Fruit fly (Drosophila melanogaster) whole organism, embryonic: ENCODE measurements around the gene drl.

Experiments
- Ada2b ChIP-seq: fragments of 200-800 bp; sonication (Bioruptor generic); IDR thresholded peaks from 2 replicates; pipeline ENCODE4 v1.3.6; 2022; ENCODE audit warnings: missing biosample characterization, missing genetic modification characterization
- B-H1 ChIP-seq: fragments of 200-800 bp; sonication (Bioruptor generic); IDR thresholded peaks from 3 replicates; pipeline ENCODE4 v1.3.6; 2022; ENCODE audit warnings: missing biosample characterization, missing genetic modification characterization
- Bdp1 ChIP-seq: fragments of 200-800 bp; sonication (Bioruptor generic); optimal IDR thresholded peaks from 3 replicates; lab custom pipeline; 2016; ENCODE audit warnings: missing biosample characterization, missing genetic modification characterization
- CG10147 ChIP-seq: fragments of 200-800 bp; sonication (Bioruptor generic); optimal IDR thresholded peaks from 2 replicates; lab custom pipeline; 2019; ENCODE audit warnings: missing biosample characterization, mild to moderate bottlenecking, missing genetic modification characterization, moderate library complexity
- CG10209 ChIP-seq: fragments of 200-800 bp; sonication (Bioruptor generic); optimal IDR thresholded peaks from 3 replicates; lab custom pipeline; 2017; ENCODE audit warnings: missing biosample characterization, mild to moderate bottlenecking, missing genetic modification characterization, missing genetic modification reagents
- CG1024 ChIP-seq: fragments of 200-800 bp; sonication (Bioruptor generic); IDR thresholded peaks from 2 replicates; pipeline ENCODE4 v1.3.6; 2022; ENCODE audit warnings: missing biosample characterization, missing genetic modification characterization
- CG10431 ChIP-seq: fragments of 200-800 bp; sonication (Bioruptor generic); optimal IDR thresholded peaks from 3 replicates; lab custom pipeline; 2018; ENCODE audit warnings: missing biosample characterization, mild to moderate bottlenecking, missing genetic modification characterization
- CG10979 ChIP-seq: fragments of 200-800 bp; sonication (Bioruptor generic); optimal IDR thresholded peaks from 2 replicates; lab custom pipeline; 2018; ENCODE audit warnings: missing biosample characterization, mild to moderate bottlenecking, missing genetic modification characterization, moderate library complexity
- CG11398 ChIP-seq: fragments of 200-800 bp; sonication (Bioruptor generic); optimal IDR thresholded peaks from 2 replicates; lab custom pipeline; 2016; ENCODE audit warnings: missing biosample characterization, missing genetic modification characterization
- CG11456 ChIP-seq: fragments of 200-800 bp; sonication (Bioruptor generic); IDR thresholded peaks from 3 replicates; pipeline ENCODE4 v1.3.6; 2022; ENCODE audit warnings: missing biosample characterization, missing genetic modification characterization
- CG12942 ChIP-seq: fragments of 200-800 bp; sonication (Bioruptor generic); optimal IDR thresholded peaks from 3 replicates; lab custom pipeline; 2016; ENCODE audit warnings: missing biosample characterization, missing genetic modification characterization
- CG13296 ChIP-seq: fragments of 200-800 bp; sonication (Bioruptor generic); optimal IDR thresholded peaks from 3 replicates; lab custom pipeline; 2018; ENCODE audit warnings: missing biosample characterization, mild to moderate bottlenecking, missing genetic modification characterization
- CG13775 ChIP-seq: fragments of 200-800 bp; sonication (Bioruptor generic); optimal IDR thresholded peaks from 3 replicates; lab custom pipeline; 2017; ENCODE audit warnings: missing biosample characterization, mild to moderate bottlenecking, missing genetic modification characterization
- CG16779 ChIP-seq: fragments of 200-800 bp; sonication (Bioruptor generic); IDR thresholded peaks from 2 replicates; pipeline ENCODE4 v1.3.6; 2022; ENCODE audit warnings: missing biosample characterization, missing genetic modification characterization
- CG17912 ChIP-seq: fragments of 200-800 bp; sonication (Bioruptor generic); optimal IDR thresholded peaks from 2 replicates; lab custom pipeline; 2018; ENCODE audit warnings: missing biosample characterization, mild to moderate bottlenecking, missing genetic modification characterization
- CG18476 ChIP-seq: fragments of 200-800 bp; sonication (Bioruptor generic); optimal IDR thresholded peaks from 2 replicates; lab custom pipeline; 2016; ENCODE audit warnings: missing biosample characterization, mild to moderate bottlenecking, missing genetic modification characterization
- CG2129 ChIP-seq: fragments of 200-800 bp; sonication (Bioruptor generic); IDR thresholded peaks from 2 replicates; pipeline ENCODE4 v1.3.6; 2022; ENCODE audit warnings: missing biosample characterization, missing genetic modification characterization; ENCODE audit not compliant: partially characterized antibody
- CG31441 ChIP-seq: fragments of 200-800 bp; sonication (Bioruptor generic); IDR thresholded peaks from 2 replicates; pipeline ENCODE4 v1.3.6; 2022; ENCODE audit warnings: missing biosample characterization, missing genetic modification characterization
- CG4404 ChIP-seq: fragments of 200-800 bp; sonication (Bioruptor generic); IDR thresholded peaks from 2 replicates; pipeline ENCODE4 v1.3.6; 2022; ENCODE audit warnings: missing biosample characterization, missing genetic modification characterization
- CG5953 ChIP-seq: fragments of 200-800 bp; sonication (Bioruptor generic); IDR thresholded peaks from 2 replicates; pipeline ENCODE4 v1.3.6; 2022; ENCODE audit warnings: missing biosample characterization, missing genetic modification characterization
- CG7271 ChIP-seq: fragments of 200-800 bp; sonication (Bioruptor generic); optimal IDR thresholded peaks from 2 replicates; lab custom pipeline; 2018; ENCODE audit warnings: missing biosample characterization, mild to moderate bottlenecking, missing genetic modification characterization, moderate library complexity
- CG8281 ChIP-seq: fragments of 200-800 bp; sonication (Bioruptor generic); optimal IDR thresholded peaks from 2 replicates; lab custom pipeline; 2018; ENCODE audit warnings: missing biosample characterization, mild to moderate bottlenecking, missing genetic modification characterization, moderate library complexity
- CG9609 ChIP-seq: fragments of 200-800 bp; sonication (Bioruptor generic); optimal IDR thresholded peaks from 3 replicates; lab custom pipeline; 2016; ENCODE audit warnings: missing biosample characterization, missing genetic modification characterization
- CG9797 ChIP-seq: fragments of 200-800 bp; sonication (Bioruptor generic); optimal IDR thresholded peaks from 3 replicates; lab custom pipeline; 2018; ENCODE audit warnings: missing biosample characterization, mild to moderate bottlenecking, missing genetic modification characterization
- Dfd ChIP-seq, 2 experiments: fragments of >200 bp; optimal IDR thresholded peaks; 2 replicates each; lab custom pipeline; 2017; ENCODE audit warnings: missing biosample characterization in 2 of 2, missing genetic modification characterization in 2 of 2
- Dp ChIP-seq: fragments of 200-800 bp; sonication (Bioruptor generic); optimal IDR thresholded peaks from 2 replicates; lab custom pipeline; 2018; ENCODE audit warnings: missing biosample characterization, mild to moderate bottlenecking, missing genetic modification characterization, moderate library complexity
- H2.0 ChIP-seq: fragments of 200-800 bp; sonication (Bioruptor generic); IDR thresholded peaks from 2 replicates; pipeline ENCODE4 v1.3.6; 2022; ENCODE audit warnings: missing biosample characterization, missing genetic modification characterization
- Hr51 ChIP-seq, 2 experiments: fragments of 200-800 bp; sonication (Bioruptor generic); optimal IDR thresholded peaks; 2 replicates in 1 of 2; 3 replicates in 1 of 2; lab custom pipeline; 2016 to 2018; ENCODE audit warnings: missing biosample characterization in 2 of 2, missing genetic modification characterization in 2 of 2, mild to moderate bottlenecking in 1 of 2, moderate library complexity in 1 of 2
- Max ChIP-seq: fragments of 200-800 bp; sonication (Bioruptor generic); optimal IDR thresholded peaks from 2 replicates; lab custom pipeline; 2016; ENCODE audit warnings: missing biosample characterization, mild to moderate bottlenecking, missing genetic modification characterization
- Meics ChIP-seq: fragments of 200-800 bp; sonication (Bioruptor generic); optimal IDR thresholded peaks from 2 replicates; lab custom pipeline; 2017; ENCODE audit warnings: missing biosample characterization, mild to moderate bottlenecking, missing genetic modification characterization
- Myb ChIP-seq: fragments of 200-800 bp; sonication (Bioruptor generic); optimal IDR thresholded peaks from 2 replicates; lab custom pipeline; 2016; ENCODE audit warnings: missing biosample characterization, missing genetic modification characterization
- PHDP ChIP-seq: fragments of 200-800 bp; sonication (Bioruptor generic); optimal IDR thresholded peaks from 3 replicates; lab custom pipeline; 2018; ENCODE audit warnings: missing biosample characterization, mild to moderate bottlenecking, missing genetic modification characterization, moderate library complexity
- aop ChIP-seq: fragments of 200-800 bp; sonication (Bioruptor generic); IDR thresholded peaks from 2 replicates; pipeline ENCODE4 v1.3.6; 2022; ENCODE audit warnings: missing biosample characterization, missing genetic modification characterization
- chm ChIP-seq: fragments of 200-800 bp; sonication (Bioruptor generic); IDR thresholded peaks from 2 replicates; pipeline ENCODE4 v1.3.6; 2022; ENCODE audit warnings: missing biosample characterization, missing genetic modification characterization
- crc ChIP-seq: fragments of 200-800 bp; sonication (Bioruptor generic); optimal IDR thresholded peaks from 2 replicates; lab custom pipeline; 2016; ENCODE audit warnings: missing biosample characterization, missing genetic modification characterization
- dmrt99B ChIP-seq: fragments of 200-800 bp; sonication (Bioruptor generic); optimal IDR thresholded peaks from 2 replicates; lab custom pipeline; 2018; ENCODE audit warnings: missing biosample characterization, mild to moderate bottlenecking, missing genetic modification characterization, moderate library complexity
- kah ChIP-seq: fragments of 200-800 bp; sonication (Bioruptor generic); optimal IDR thresholded peaks from 2 replicates; lab custom pipeline; 2018; ENCODE audit warnings: missing biosample characterization, mild to moderate bottlenecking, missing genetic modification characterization
- kay ChIP-seq: fragments of 200-800 bp; sonication (Bioruptor generic); optimal IDR thresholded peaks from 2 replicates; lab custom pipeline; 2016; ENCODE audit warnings: missing biosample characterization, missing genetic modification characterization
- ken ChIP-seq: fragments of 200-800 bp; sonication (Bioruptor generic); IDR thresholded peaks from 3 replicates; pipeline ENCODE4 v1.3.6; 2022; ENCODE audit warnings: missing biosample characterization, missing genetic modification characterization
- knrl ChIP-seq: fragments of 200-800 bp; sonication (Bioruptor generic); IDR thresholded peaks from 3 replicates; pipeline ENCODE4 v1.3.6; 2022; ENCODE audit warnings: missing biosample characterization, missing genetic modification characterization; ENCODE audit not compliant: partially characterized antibody
- lilli ChIP-seq: fragments of 200-800 bp; sonication (Bioruptor generic); optimal IDR thresholded peaks from 3 replicates; lab custom pipeline; 2016; ENCODE audit warnings: missing biosample characterization, missing genetic modification characterization
- lola ChIP-seq, 3 experiments: fragments of >200 bp in 2 of 3; fragments of 200-800 bp in 1 of 3; sonication (Bioruptor generic) in 1 of 3; optimal IDR thresholded peaks; 2 replicates each; lab custom pipeline; 2017 to 2019; ENCODE audit warnings: missing biosample characterization in 3 of 3, missing genetic modification characterization in 3 of 3, mild to moderate bottlenecking in 1 of 3, moderate library complexity in 1 of 3
- lov ChIP-seq, 2 experiments: fragments of 200-800 bp in 1 of 2; fragments of >200 bp in 1 of 2; sonication (Bioruptor generic) in 1 of 2; IDR thresholded peaks in 1 of 2; optimal IDR thresholded peaks in 1 of 2; 2 replicates in 1 of 2; 3 replicates in 1 of 2; pipeline versions ENCODE4 v1.3.6 to Lab custom; 2017 to 2022; ENCODE audit warnings: missing biosample characterization in 1 of 2, missing genetic modification characterization in 1 of 2
- onecut ChIP-seq: fragments of 200-800 bp; sonication (Bioruptor generic); IDR thresholded peaks from 2 replicates; pipeline ENCODE4 v1.3.6; 2022; ENCODE audit warnings: missing biosample characterization, missing genetic modification characterization
- sens ChIP-seq: fragments of 200-800 bp; sonication (Bioruptor generic); peaks from one replicate; lab custom pipeline; 2016; ENCODE audit warnings: missing biosample characterization, missing genetic modification characterization
- tll ChIP-seq, 2 experiments: fragments of 200-800 bp in 1 of 2; fragments of >200 bp in 1 of 2; sonication (Bioruptor generic) in 1 of 2; optimal IDR thresholded peaks; 2 replicates each; lab custom pipeline; 2017 to 2019; ENCODE audit warnings: missing biosample characterization in 2 of 2, missing genetic modification characterization in 2 of 2, mild to moderate bottlenecking in 1 of 2, moderate library complexity in 1 of 2
- tup ChIP-seq: fragments of 200-800 bp; sonication (Bioruptor generic); optimal IDR thresholded peaks from 2 replicates; lab custom pipeline; 2016; ENCODE audit warnings: missing biosample characterization, mild to moderate bottlenecking, missing genetic modification characterization, moderate library complexity
- twi ChIP-seq: fragments of 200-800 bp; optimal IDR thresholded peaks from 2 replicates; lab custom pipeline; 2019; ENCODE audit warnings: missing biosample characterization, mild to moderate bottlenecking, missing genetic modification characterization, moderate library complexity
- unpg ChIP-seq: fragments of 200-800 bp; sonication (Bioruptor generic); optimal IDR thresholded peaks from 3 replicates; lab custom pipeline; 2018; ENCODE audit warnings: missing biosample characterization, mild to moderate bottlenecking, missing genetic modification characterization, moderate library complexity
- usp ChIP-seq: fragments of >200 bp; optimal IDR thresholded peaks from 2 replicates; lab custom pipeline; 2017; ENCODE audit warnings: missing biosample characterization, missing genetic modification characterization
- vvl ChIP-seq: fragments of 200-800 bp; sonication (Bioruptor generic); IDR thresholded peaks from 2 replicates; pipeline ENCODE4 v1.3.6; 2022; ENCODE audit warnings: missing biosample characterization, missing genetic modification characterization

drl gene

dm6 chr2L:19200211-19200610 lies 10.1 kb downstream of the drl start (continued):
- TF ChIP-seq H2.0 (GFP tag; lab: Robert Waterston, UW) (no peak), CG11456 (no peak), CG9797 (GFP tag; lab: Kevin White, UChicago) (no peak), dmrt99B (tag; lab: Kevin White, UChicago) (peak; percentile 26), Ada2b (GFP tag; lab: Robert Waterston, UW) (0 out of 2 replicates have a peak, but pooled peaks have one; percentile 19), B-H1 (GFP tag; lab: Robert Waterston, UW) (no peak), CG16779 (GFP tag; lab: Robert Waterston, UW) (no peak), ken (GFP tag; lab: Robert Waterston, UW) (no peak), CG10431 (GFP tag; lab: Kevin White, UChicago) (no peak), Dfd (GFP tag; optimal IDR thresholded peaks at IDR 0.05; lab: Kevin White, UChicago) (no peak), CG18476 (GFP tag; lab: Kevin White, UChicago) (no peak), CG9609 (no peak), lola (GFP tag; optimal IDR thresholded peaks at IDR 0.05; lab: Kevin White, UChicago) (no peak), CG2129 (GFP tag; lab: Robert Waterston, UW) (no peak), CG10209 (peak; percentile 14), usp (GFP tag; lab: Kevin White, UChicago) (no peak), CG13775 (GFP tag; lab: Kevin White, UChicago) (no peak), kah (no peak), Meics (GFP tag; lab: Kevin White, UChicago) (no peak), CG12942 (GFP tag; lab: Kevin White, UChicago) (no peak), CG11398 (GFP tag; lab: Kevin White, UChicago) (no peak), crc (GFP tag; lab: Kevin White, UChicago) (no peak), lilli (peak; percentile 20), sens (peak; percentile 83), CG17912 (GFP tag; lab: Kevin White, UChicago) (no peak), CG5953 (no peak), chm (no peak), CG10979 (tag; lab: Kevin White, UChicago) (peak; percentile 27), unpg (GFP tag; lab: Kevin White, UChicago) (peak; percentile 15), lov (optimal IDR thresholded peaks at IDR 0.05; lab: Kevin White, UChicago) (no peak), lov (GFP tag; IDR thresholded peaks at IDR 0.05; lab: Robert Waterston, UW) (no peak), tll (GFP tag; optimal IDR thresholded peaks at IDR 0.05; lab: Kevin White, UChicago) (no peak), CG7271 (tag; lab: Kevin White, UChicago) (no peak), tup (GFP tag; lab: Kevin White, UChicago) (no peak), Hr51 (GFP tag; optimal IDR thresholded peaks at IDR 0.05; lab: Kevin White, UChicago) (no peak), CG13296 (GFP tag; lab: Kevin White, UChicago) (no peak), knrl (GFP tag; lab: Robert Waterston, UW) (no peak), aop (GFP tag; lab: Robert Waterston, UW) (no peak), CG31441 (GFP tag; lab: Robert Waterston, UW) (no peak), onecut (GFP tag; lab: Robert Waterston, UW) (no peak), Dp (GFP tag; lab: Kevin White, UChicago) (no peak), CG10147 (GFP tag; lab: Kevin White, UChicago) (no peak), CG8281 (tag; lab: Kevin White, UChicago) (no peak), Max (no peak), vvl (peak; percentile 41; the same call in 1 of the 2 replicates), twi (tag; lab: Kevin White, UChicago) (no peak), CG4404 (no peak), PHDP (no peak), CG1024 (GFP tag; lab: Robert Waterston, UW) (0 out of 2 replicates have a peak, but pooled peaks have one; percentile 28), Myb (GFP tag; lab: Kevin White, UChicago) (no peak), Bdp1 (GFP tag; lab: Kevin White, UChicago) (no peak), kay (GFP tag; lab: Kevin White, UChicago) (no peak)
